Worm (Caenorhabditis elegans): ENCODE measurements around the gene Y116F11B.14.

DNA sequence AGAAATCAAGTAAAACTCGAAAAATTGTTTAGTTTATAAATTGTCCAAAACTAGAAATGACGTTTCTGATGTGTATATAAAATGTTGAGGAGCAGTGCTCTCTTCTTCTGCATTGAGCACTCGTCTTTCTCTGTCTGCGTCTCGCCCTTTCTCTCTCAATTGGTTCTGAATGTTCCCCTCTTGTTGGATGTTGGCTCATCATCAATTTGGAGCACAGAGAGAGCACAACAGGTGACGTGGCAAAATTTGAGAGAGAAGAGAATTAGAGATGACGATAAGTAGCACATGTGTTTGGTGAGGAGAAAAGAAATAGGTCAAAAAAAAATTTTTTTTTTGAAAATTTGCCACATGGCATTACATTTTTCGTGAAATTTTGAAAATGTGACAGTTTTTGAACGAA, 1.7 kb upstream of the Y116F11B.14 start:
- TF ChIP-seq ama-1 (optimal IDR thresholded peaks at IDR 0.05) (no peak), tbx-11 (GFP tag; IDR thresholded peaks at IDR 0.05) (no peak), B0310.2 (tag; optimal IDR thresholded peaks at IDR 0.05) (no peak), ets-7 (tag; optimal IDR thresholded peaks at IDR 0.05) (no peak)

Measured in whole organism, early embryonic.